Worm (Caenorhabditis elegans) whole organism, L4 larva: Measurements from ENCODE around the gene snb-7.
A peak's percentile ranks its signal among the peaks of the same experiment; 100 is the strongest.

Experiments used
- fkh-10 ChIP-seq: fragments of 150-350 bp; optimal IDR thresholded peaks from 2 replicates; lab custom pipeline; 2014; ENCODE audit warnings: missing biosample characterization, missing genetic modification reagents, missing genetic modification characterization
- nhr-28 ChIP-seq: fragments of 150-350 bp; optimal IDR thresholded peaks from 2 replicates; lab custom pipeline; 2014; ENCODE audit warnings: missing biosample characterization, missing genetic modification characterization

DNA sequence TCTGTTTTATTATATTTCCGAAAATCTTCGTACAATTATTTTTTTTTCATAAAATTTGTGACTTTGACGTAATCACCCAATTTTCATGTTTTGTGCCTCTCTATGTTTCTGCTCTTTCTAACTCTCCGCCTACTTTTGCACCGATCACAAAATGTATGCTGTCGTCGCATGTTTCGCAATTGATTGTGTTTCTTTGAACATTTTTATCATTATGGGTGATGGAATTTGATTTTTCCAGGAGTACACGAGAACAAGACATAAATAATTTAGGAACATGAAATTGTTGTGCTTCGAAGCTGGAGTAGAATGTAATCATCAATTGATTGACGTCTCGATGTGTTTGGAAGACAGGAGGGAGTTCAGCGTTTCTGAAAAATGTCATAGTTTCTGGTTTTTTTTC lies 40.3 kb downstream of the snb-7 start:
- TF ChIP-seq fkh-10 (GFP tag; lab: Kevin White, UChicago) = no peak
- TF ChIP-seq nhr-28 (tag; lab: Kevin White, UChicago) = peak; percentile 91
